Worm (Caenorhabditis elegans) whole organism, young adult: Measurements from ENCODE around the gene nhr-273.

Source experiments
- B0035.1 ChIP-seq: sonication (generic microtip); optimal IDR thresholded peaks from 2 replicates; lab custom pipeline; 2016; ENCODE audit warnings: missing genetic modification characterization, mild to moderate bottlenecking, missing compliant biosample characterization, missing genotype, missing genetic modification reagents
- F10E7.11 ChIP-seq: sonication (generic microtip); optimal IDR thresholded peaks from 2 replicates; lab custom pipeline; 2017; ENCODE audit warnings: mild to moderate bottlenecking, missing genetic modification characterization, moderate library complexity, missing compliant biosample characterization
- F37B4.10 ChIP-seq: fragments of 200-800 bp; sonication (Bioruptor generic); IDR thresholded peaks from 2 replicates; pipeline ENCODE4 v1.3.6; 2022; ENCODE audit warnings: missing genetic modification characterization, missing compliant biosample characterization
- ama-1 ChIP-seq, 3 experiments: fragments of 150-350 bp in 1 of 3; sonication (generic microtip) in 2 of 3; optimal IDR thresholded peaks; 2 replicates each; lab custom pipeline; 2014 to 2018; ENCODE audit warnings: missing biosample characterization in 2 of 3, missing genetic modification characterization in 2 of 3, missing genetic modification reagents in 2 of 3
- athp-1 ChIP-seq: sonication (generic microtip); optimal IDR thresholded peaks from 2 replicates; lab custom pipeline; 2017; ENCODE audit warnings: mild to moderate bottlenecking, missing genetic modification characterization, missing compliant biosample characterization
- dpl-1 ChIP-seq: fragments of 150-350 bp; optimal IDR thresholded peaks from 2 replicates; lab custom pipeline; 2014; ENCODE audit warnings: missing biosample characterization, missing genetic modification reagents, missing genetic modification characterization
- mel-28 ChIP-seq: sonication (generic microtip); optimal IDR thresholded peaks from 2 replicates; lab custom pipeline; 2016; ENCODE audit warnings: borderline replicate concordance, mild to moderate bottlenecking, missing genetic modification characterization, missing compliant biosample characterization
- nfya-1 ChIP-seq: sonication (generic microtip); optimal IDR thresholded peaks from 2 replicates; lab custom pipeline; 2017; ENCODE audit warnings: antibody characterized with exemption, missing compliant biosample characterization, missing genetic modification characterization, borderline replicate concordance; ENCODE audit not compliant: insufficient read depth
- nhr-80 ChIP-seq: sonication (generic microtip); optimal IDR thresholded peaks from 2 replicates; lab custom pipeline; 2016; ENCODE audit warnings: missing genetic modification characterization, missing compliant biosample characterization
- snpc-3.4 ChIP-seq: sonication (generic microtip); optimal IDR thresholded peaks from 2 replicates; lab custom pipeline; 2017; ENCODE audit warnings: missing genetic modification characterization, mild to moderate bottlenecking, missing compliant biosample characterization, antibody characterized with exemption, moderate library complexity, missing genotype, missing genetic modification reagents
- ztf-22 ChIP-seq: fragments of 200-800 bp; sonication (Bioruptor generic); optimal IDR thresholded peaks from 2 replicates; lab custom pipeline; 2018; ENCODE audit warnings: mild to moderate bottlenecking, missing genetic modification characterization, moderate library complexity, missing compliant biosample characterization
- ztf-26 ChIP-seq: sonication (generic microtip); optimal IDR thresholded peaks from 2 replicates; lab custom pipeline; 2017; ENCODE audit warnings: missing genetic modification characterization, missing compliant biosample characterization

DNA sequence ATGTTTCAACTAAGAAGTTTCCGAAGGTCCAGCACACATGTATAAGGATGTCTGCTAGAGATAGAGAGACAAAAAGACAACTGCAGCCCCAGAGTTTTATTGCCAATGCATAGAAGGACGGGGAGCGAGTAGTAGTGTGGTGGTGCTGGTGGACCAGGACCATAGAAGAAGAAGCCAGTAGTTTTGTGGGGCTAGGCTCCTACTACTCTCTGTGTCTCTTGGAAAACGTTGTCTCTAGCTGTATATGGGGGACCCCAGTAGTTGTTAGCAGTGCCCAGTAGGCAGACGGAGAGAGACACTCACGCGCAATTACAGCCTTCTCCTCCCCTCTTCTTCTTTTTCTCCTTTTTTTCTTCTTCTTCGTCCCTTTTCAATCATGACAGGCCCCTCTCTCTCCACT, 20.9 kb downstream of the nhr-273 start:
- TF ChIP-seq ztf-22 (GFP tag; lab: Kevin White, UChicago) (no peak), F10E7.11 (no peak), snpc-3.4 (no peak), F37B4.10 (GFP tag; lab: Robert Waterston, UW) (no peak), ama-1 (optimal IDR thresholded peaks at IDR 0.05; lab: Kevin White, UChicago) (no peak), ama-1 (GFP tag; optimal IDR thresholded peaks at IDR 0.05; lab: Kevin White, UChicago) (no peak), dpl-1 (no peak), B0035.1 (no peak), athp-1 (tag; lab: Kevin White, UChicago) (no peak), ztf-26 (tag; lab: Kevin White, UChicago) (no peak), mel-28 (tag; lab: Kevin White, UChicago) (no peak), nfya-1 (no peak), nhr-80 (no peak)
